Worm (Caenorhabditis elegans): ENCODE data around the gene tsp-8.

- TF ChIP-seq nhr-90 (tag; optimal IDR thresholded peaks at IDR 0.05; ENCODE audit: poor library complexity) (no peak), nhr-28 (tag; optimal IDR thresholded peaks at IDR 0.05) (no peak), ama-1 (optimal IDR thresholded peaks at IDR 0.05) (no peak), egl-27 (tag; optimal IDR thresholded peaks at IDR 0.05) (no peak), nhr-11 (tag; optimal IDR thresholded peaks at IDR 0.05) (no peak), dpl-1 (GFP tag; optimal IDR thresholded peaks at IDR 0.05) (no peak), ztf-11 (tag; optimal IDR thresholded peaks at IDR 0.05) (no peak)
Measured at ce11 chrX:14701490-14701889, 27.8 kb downstream of the tsp-8 start, which contains the start of gene F40E10.5.
